Worm (Caenorhabditis elegans) whole organism, L1 larva: ENCODE data around the gene str-144.

Source experiments
- Y116A8C.19 ChIP-seq: sonication (generic microtip); optimal IDR thresholded peaks from 2 replicates; lab custom pipeline; 2016; ENCODE audit warnings: missing compliant biosample characterization, missing genetic modification characterization, borderline replicate concordance
- ama-1 ChIP-seq: fragments of 150-350 bp; optimal IDR thresholded peaks from 2 replicates; lab custom pipeline; 2014
- ceh-88 ChIP-seq: fragments of 200-800 bp; sonication (Bioruptor generic); IDR thresholded peaks from 2 replicates; pipeline ENCODE4 v1.3.6; 2022; ENCODE audit warnings: missing genetic modification characterization, missing compliant biosample characterization
- efl-1 ChIP-seq, 4 experiments: fragments of 150-350 bp; optimal IDR thresholded peaks in 3 of 4; peaks in 1 of 4; 1 replicate in 1 of 4; 2 replicates in 3 of 4; lab custom pipeline; 2014; ENCODE audit warnings: missing biosample characterization in 2 of 4, missing genetic modification characterization in 2 of 4, missing genetic modification reagents in 2 of 4

DNA sequence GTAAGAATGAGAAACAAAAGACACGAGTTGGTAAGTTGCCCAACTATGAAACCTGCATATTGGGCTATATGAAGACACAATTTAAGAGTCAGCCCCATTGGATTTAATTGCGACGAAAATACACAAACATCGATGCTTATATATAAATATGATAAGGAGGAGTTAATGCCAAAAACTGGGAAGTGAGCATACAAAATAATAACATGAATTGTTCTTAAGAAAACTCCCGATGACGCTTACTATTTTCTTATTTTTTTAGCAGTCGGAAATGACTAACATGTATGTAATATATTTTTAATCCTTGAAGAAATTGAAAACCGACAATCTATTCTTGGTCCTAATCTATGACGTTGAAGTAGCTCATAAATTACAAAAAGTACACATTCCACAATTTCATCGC lies at the start of gene str-144:
- TF ChIP-seq Y116A8C.19 (no peak), ceh-88 (GFP tag; lab: Robert Waterston, UW) (no peak), efl-1 (optimal IDR thresholded peaks at IDR 0.05; lab: Kevin White, UChicago) (no peak), efl-1 (GFP tag; optimal IDR thresholded peaks at IDR 0.05 in 1 of 2; lab: Kevin White, UChicago) (no peak), ama-1 (lab: Kevin White, UChicago) (no peak)
